Worm (Caenorhabditis elegans): Measurements from ENCODE around the gene irld-66.

ce11 chrII:2967064-2967463 lies 26.4 kb upstream of the irld-66 start:
- TF ChIP-seq mdl-1 (tag; optimal IDR thresholded peaks at IDR 0.05) (no peak), F44E2.7 (GFP tag; IDR thresholded peaks at IDR 0.05) (no peak), pha-4 (GFP tag; IDR thresholded peaks at IDR 0.05) (peak; percentile 29; the same call in 1 of the 2 replicates), pha-4 (tag; optimal IDR thresholded peaks at IDR 0.05) (no peak), jun-1 (tag; optimal IDR thresholded peaks at IDR 0.05) (no peak), lir-3 (tag; optimal IDR thresholded peaks at IDR 0.05) (no peak), lin-13 (GFP tag; optimal IDR thresholded peaks at IDR 0.05) (no peak), fkh-10 (GFP tag; optimal IDR thresholded peaks at IDR 0.05) (no peak), nhr-6 (tag; optimal IDR thresholded peaks at IDR 0.05) (no peak), pqm-1 (tag; optimal IDR thresholded peaks at IDR 0.05) (no peak), fos-1 (tag; optimal IDR thresholded peaks at IDR 0.05) (no peak), ceh-28 (tag; optimal IDR thresholded peaks at IDR 0.05) (no peak)

Measured in whole organism, L4 larva.